Worm (Caenorhabditis elegans) whole organism, mixed stage, embryonic: Measurements from ENCODE around the gene Y53G8AM.6.

ENCODE experiments used
- unc-62 ChIP-seq: fragments of 150-350 bp; optimal IDR thresholded peaks from 2 replicates; lab custom pipeline; 2014; ENCODE audit warnings: missing biosample characterization, missing genetic modification reagents, missing genetic modification characterization
- ztf-11 ChIP-seq: fragments of 150-350 bp; optimal IDR thresholded peaks from 2 replicates; lab custom pipeline; 2014; ENCODE audit warnings: missing biosample characterization, missing genetic modification characterization

DNA sequence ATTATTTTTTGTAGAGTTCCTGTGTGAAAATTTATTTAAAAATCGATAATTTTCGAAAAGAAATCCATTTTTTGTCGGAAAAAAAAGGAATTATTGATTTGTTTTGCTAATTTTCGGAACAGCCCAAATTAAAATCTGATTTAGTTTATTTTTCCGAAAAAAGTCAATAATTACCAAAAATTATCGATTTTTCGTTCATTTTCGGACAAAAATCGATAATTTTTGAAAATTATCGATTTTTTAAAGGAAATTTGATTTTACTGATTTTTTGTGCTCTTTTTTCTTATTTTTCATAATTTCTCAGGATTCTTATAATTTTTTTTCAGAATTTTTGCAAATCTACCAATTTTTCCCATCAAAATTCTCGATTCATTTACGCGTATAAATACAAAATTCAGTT lies 18.2 kb downstream of the Y53G8AM.6 start:
- TF ChIP-seq unc-62 (no peak), ztf-11 (tag; lab: Kevin White, UChicago) (no peak)
